Fruit fly (Drosophila melanogaster): Measurements from ENCODE around the gene ham.

dm6 chr2L:18819044-18819443 lies 26.3 kb upstream of the ham start, which contains the start of gene Ugt36F1:
- TF ChIP-seq CG8478 (optimal IDR thresholded peaks at IDR 0.05) (no peak), CTCF (optimal IDR thresholded peaks at IDR 0.05) (no peak)
